Fruit fly (Drosophila melanogaster) ovary, adult (tissue): Measurements from ENCODE around the gene CG1801.

Experiments used
- CG17801 ChIP-seq: fragments of 200-800 bp; optimal IDR thresholded peaks from 2 replicates; lab custom pipeline; 2019; ENCODE audit warnings: missing biosample characterization, mild to moderate bottlenecking, missing genetic modification characterization, moderate library complexity; ENCODE audit not compliant: partially characterized antibody

Gene CG1801

dm6 chrX:21323171-21323695, 5.9 kb upstream of the CG1801 start:
- no peak for TF ChIP-seq CG17801 (GFP tag; lab: Kevin White, UChicago)

- peak; percentile 59 for TF ChIP-seq CG17801 (GFP tag; lab: Kevin White, UChicago)
Measured at dm6 chrX:21322289-21322981, 5.1 kb upstream of the CG1801 start.

dm6 chrX:21319202-21319772, 2.0 kb upstream of the CG1801 start, which contains the start of the genes SLIRP1 and anox:
TSS of gene SLIRP1 (minus strand) at chrX:21319296.
TSS of gene anox (minus strand) at chrX:21319296.
- TF ChIP-seq CG17801 (GFP tag; lab: Kevin White, UChicago): peak; percentile 82

dm6 chrX:21315852-21316251, 1.5 kb downstream of the CG1801 start, which contains the start of gene Rpt6:
TSS of gene Rpt6 (plus strand) at chrX:21316052.
- TF ChIP-seq CG17801 (GFP tag; lab: Kevin White, UChicago): peak; percentile 6

- peak; percentile 82 for TF ChIP-seq CG17801 (GFP tag; lab: Kevin White, UChicago)
Measured at dm6 chrX:21306485-21307142, 10.7 kb downstream of the CG1801 start, which contains the start of gene Abca3. TSS of gene Abca3 (minus strand) at chrX:21306665.

- TF ChIP-seq CG17801 (GFP tag; lab: Kevin White, UChicago): no peak
Measured at dm6 chrX:21285001-21285400, 32.3 kb downstream of the CG1801 start, which contains the start of gene CG1494. TSS of gene CG1494 (plus strand) at chrX:21285301.

- TF ChIP-seq CG17801 (GFP tag; lab: Kevin White, UChicago): no peak
Measured at dm6 chrX:21282035-21282434, 35.3 kb downstream of the CG1801 start.

- peak; percentile 10 for TF ChIP-seq CG17801 (GFP tag; lab: Kevin White, UChicago)
Measured at dm6 chrX:21281039-21281911, 36.0 kb downstream of the CG1801 start, which contains the start of gene Mnr. TSS of gene Mnr (minus strand) at chrX:21281171.

- TF ChIP-seq CG17801 (GFP tag; lab: Kevin White, UChicago): no peak
Measured at dm6 chrX:21280629-21281028, 36.7 kb downstream of the CG1801 start.

dm6 chrX:21279311-21279890, 37.9 kb downstream of the CG1801 start:
- TF ChIP-seq CG17801 (GFP tag; lab: Kevin White, UChicago): no peak

- no peak for TF ChIP-seq CG17801 (GFP tag; lab: Kevin White, UChicago)
Measured at dm6 chrX:21276494-21276893, 40.8 kb downstream of the CG1801 start.

- TF ChIP-seq CG17801 (GFP tag; lab: Kevin White, UChicago): no peak
Measured at dm6 chrX:21265391-21265790, 51.9 kb downstream of the CG1801 start.
